Worm (Caenorhabditis elegans): ENCODE results near the gene T19A5.3.

The T19A5.3 gene

ce11 chrV:8944481-8944880 lies 618 bp upstream of the T19A5.3 start:
- TF ChIP-seq sma-9 (GFP tag; optimal IDR thresholded peaks at IDR 0.05) (no peak), sma-9 (tag; optimal IDR thresholded peaks at IDR 0.05) (no peak), mbf-1 (tag; optimal IDR thresholded peaks at IDR 0.05) (no peak), ama-1 (optimal IDR thresholded peaks at IDR 0.05) (no peak), nhr-6 (tag; optimal IDR thresholded peaks at IDR 0.05) (no peak), sem-4 (tag; optimal IDR thresholded peaks at IDR 0.05) (no peak), nhr-25 (tag; optimal IDR thresholded peaks at IDR 0.05) (no peak), aly-2 (tag; optimal IDR thresholded peaks at IDR 0.05) (no peak), blmp-1 (tag; optimal IDR thresholded peaks at IDR 0.05; ENCODE audit: insufficient read depth) (no peak)

ce11 chrV:8942437-8942978 lies 1.4 kb downstream of the T19A5.3 start:
- TF ChIP-seq unc-62 (GFP tag; optimal IDR thresholded peaks at IDR 0.05) (no peak), nhr-237 (tag; optimal IDR thresholded peaks at IDR 0.05) (no peak), blmp-1 (tag; optimal IDR thresholded peaks at IDR 0.05; ENCODE audit: insufficient read depth) (peak; percentile 70), ceh-82 (tag; optimal IDR thresholded peaks at IDR 0.05) (no peak), sma-3 (GFP tag; optimal IDR thresholded peaks at IDR 0.05) (no peak)

- TF ChIP-seq crh-2 (tag; optimal IDR thresholded peaks at IDR 0.05) = no peak
- TF ChIP-seq ztf-11 (tag; optimal IDR thresholded peaks at IDR 0.05) = no peak
- TF ChIP-seq unc-39 (tag; optimal IDR thresholded peaks at IDR 0.05) = no peak
- TF ChIP-seq mab-5 (tag; optimal IDR thresholded peaks at IDR 0.05) = no peak
- TF ChIP-seq nhr-21 (tag; optimal IDR thresholded peaks at IDR 0.05) = no peak
- no peak for TF ChIP-seq skn-1 (tag; optimal IDR thresholded peaks at IDR 0.05)
- TF ChIP-seq lin-11 (tag; optimal IDR thresholded peaks at IDR 0.05) = no peak
- TF ChIP-seq ceh-16 (tag; optimal IDR thresholded peaks at IDR 0.05) = no peak
- no peak for TF ChIP-seq elt-1 (tag; optimal IDR thresholded peaks at IDR 0.05)
- no peak for TF ChIP-seq peb-1 (tag; optimal IDR thresholded peaks at IDR 0.05)
- no peak for TF ChIP-seq nhr-77 (tag; optimal IDR thresholded peaks at IDR 0.05)
- no peak for TF ChIP-seq ceh-82 (tag; optimal IDR thresholded peaks at IDR 0.05)
- no peak for TF ChIP-seq sma-3 (GFP tag; optimal IDR thresholded peaks at IDR 0.05)
Measured at ce11 chrV:8940419-8940818, 3.4 kb downstream of the T19A5.3 start.

ce11 chrV:8939424-8940065 lies 4.3 kb downstream of the T19A5.3 start:
- TF ChIP-seq egl-27 (tag; optimal IDR thresholded peaks at IDR 0.05) (no peak), alr-1 (tag; optimal IDR thresholded peaks at IDR 0.05) (no peak), Y55F3AM.14 (GFP tag; optimal IDR thresholded peaks at IDR 0.05) (no peak), lsy-2 (tag; optimal IDR thresholded peaks at IDR 0.05) (peak in 1 of 2 experiments; percentile 43), nhr-25 (tag; optimal IDR thresholded peaks at IDR 0.05) (no peak), nhr-11 (tag; optimal IDR thresholded peaks at IDR 0.05) (no peak), crh-2 (tag; optimal IDR thresholded peaks at IDR 0.05) (peak; percentile 58), nhr-129 (tag; optimal IDR thresholded peaks at IDR 0.05) (peak; percentile 1), C34F6.9 (tag; optimal IDR thresholded peaks at IDR 0.05) (peak; percentile 23), gmeb-1 (tag; optimal IDR thresholded peaks at IDR 0.05) (no peak), ceh-82 (tag; optimal IDR thresholded peaks at IDR 0.05) (no peak), peb-1 (tag; optimal IDR thresholded peaks at IDR 0.05) (no peak), F13H6.1 (tag; optimal IDR thresholded peaks at IDR 0.05) (peak; percentile 33), ztf-11 (tag; optimal IDR thresholded peaks at IDR 0.05) (no peak), ama-1 (optimal IDR thresholded peaks at IDR 0.05) (peak; percentile 97), ztf-4 (tag; optimal IDR thresholded peaks at IDR 0.05) (peak; percentile 85), unc-39 (tag; optimal IDR thresholded peaks at IDR 0.05) (no peak), sma-3 (GFP tag; optimal IDR thresholded peaks at IDR 0.05) (peak; percentile 49), lin-13 (GFP tag; optimal IDR thresholded peaks at IDR 0.05) (peak; percentile 26)

- TF ChIP-seq F13H6.1 (tag; optimal IDR thresholded peaks at IDR 0.05) (no peak), elt-1 (tag; optimal IDR thresholded peaks at IDR 0.05) (no peak), nhr-77 (tag; optimal IDR thresholded peaks at IDR 0.05) (no peak)
Measured at ce11 chrV:8938943-8939342, 4.9 kb downstream of the T19A5.3 start.

Data from whole organism, L2 larva.